Fruit fly (Drosophila melanogaster) whole organism, wandering third instar larva: ENCODE data around the gene CG43203.

Source experiments
- Abd-B ChIP-seq: fragments of >200 bp; optimal IDR thresholded peaks from 2 replicates; lab custom pipeline; 2017; ENCODE audit warnings: missing biosample characterization, missing genetic modification characterization
- Dfd ChIP-seq: fragments of >200 bp; optimal IDR thresholded peaks from 2 replicates; lab custom pipeline; 2017; ENCODE audit warnings: missing biosample characterization, missing genetic modification characterization
- Hnf4 ChIP-seq: fragments of 200-800 bp; sonication (Bioruptor generic); optimal IDR thresholded peaks from 2 replicates; lab custom pipeline; 2016; ENCODE audit warnings: missing biosample characterization, mild to moderate bottlenecking, missing genetic modification characterization
- Hr83 ChIP-seq: fragments of 200-300 bp; sonication (Bioruptor generic); optimal IDR thresholded peaks from 2 replicates; lab custom pipeline; 2016; ENCODE audit warnings: missing biosample characterization, mild to moderate bottlenecking, missing genetic modification characterization, moderate library complexity; ENCODE audit not compliant: poor library complexity, severe bottlenecking
- OdsH ChIP-seq: fragments of 200-800 bp; sonication (Bioruptor generic); optimal IDR thresholded peaks from 2 replicates; lab custom pipeline; 2016; ENCODE audit warnings: missing biosample characterization, mild to moderate bottlenecking, missing genetic modification characterization
- jim ChIP-seq: fragments of 175-275, 200-325 bp; sonication (Bioruptor generic); optimal IDR thresholded peaks from 2 replicates; lab custom pipeline; 2016; ENCODE audit warnings: missing biosample characterization, mild to moderate bottlenecking, missing genetic modification characterization
- pan ChIP-seq: fragments of >200 bp; optimal IDR thresholded peaks from 2 replicates; lab custom pipeline; 2017
- psq ChIP-seq: fragments of 200-800 bp; sonication (Bioruptor generic); optimal IDR thresholded peaks from 3 replicates; lab custom pipeline; 2017; ENCODE audit warnings: missing biosample characterization, mild to moderate bottlenecking, missing genetic modification characterization, moderate library complexity
- usp ChIP-seq: fragments of >200 bp; optimal IDR thresholded peaks from 2 replicates; lab custom pipeline; 2017; ENCODE audit warnings: missing biosample characterization, missing genetic modification characterization

DNA sequence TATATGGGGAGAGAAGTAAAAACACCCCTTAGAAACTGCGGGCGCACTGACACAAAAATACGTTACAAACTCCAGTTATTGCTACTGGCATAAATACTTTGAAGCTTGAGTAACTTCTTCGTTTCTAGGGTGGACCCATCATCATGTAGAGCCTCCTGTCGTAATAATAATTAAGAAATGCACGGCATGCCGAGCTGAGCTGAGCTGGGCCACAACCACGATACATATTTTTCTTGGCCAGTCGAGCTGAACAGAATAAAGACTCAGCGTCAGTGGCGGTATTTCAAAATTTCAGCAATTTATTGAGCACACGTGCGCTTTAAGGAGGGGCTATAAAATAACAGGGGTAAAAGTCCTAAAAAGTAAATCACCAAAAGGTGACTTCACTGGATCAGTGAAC, 35.4 kb upstream of the CG43203 start:
- no peak for TF ChIP-seq usp (GFP tag; lab: Kevin White, UChicago)
- no peak for TF ChIP-seq Hr83 (GFP tag; lab: Kevin White, UChicago)
- TF ChIP-seq psq (GFP tag; lab: Kevin White, UChicago), result no peak
- no peak for TF ChIP-seq pan
- TF ChIP-seq jim, result no peak
- TF ChIP-seq OdsH, result no peak
- TF ChIP-seq Abd-B (GFP tag; lab: Kevin White, UChicago), result no peak
- TF ChIP-seq Hnf4 (GFP tag; lab: Kevin White, UChicago), result no peak
- TF ChIP-seq Dfd (GFP tag; lab: Kevin White, UChicago), result no peak
